Worm (Caenorhabditis elegans) whole organism, mixed stage, embryonic: ENCODE data around the gene jmjd-2.

Experiments
- M03D4.4 ChIP-seq: sonication (generic microtip); optimal IDR thresholded peaks from 2 replicates; lab custom pipeline; 2017; ENCODE audit warnings: mild to moderate bottlenecking, missing genetic modification characterization, missing compliant biosample characterization
- hlh-1 ChIP-seq: fragments of 150-350 bp; optimal IDR thresholded peaks from 2 replicates; lab custom pipeline; 2014; ENCODE audit warnings: missing biosample characterization, missing genetic modification reagents, missing genetic modification characterization
- mab-5 ChIP-seq: fragments of 150-350 bp; optimal IDR thresholded peaks from 2 replicates; lab custom pipeline; 2014; ENCODE audit warnings: missing biosample characterization, missing genetic modification characterization
- nhr-12 ChIP-seq: fragments of 150-350 bp; optimal IDR thresholded peaks from 2 replicates; lab custom pipeline; 2014; ENCODE audit warnings: missing biosample characterization, missing genetic modification characterization
- nhr-76 ChIP-seq: sonication (generic microtip); optimal IDR thresholded peaks from 2 replicates; lab custom pipeline; 2017; ENCODE audit warnings: missing biosample characterization, missing genetic modification characterization
- pha-4 ChIP-seq: fragments of 150-350 bp; optimal IDR thresholded peaks from 2 replicates; lab custom pipeline; 2018; ENCODE audit warnings: missing biosample characterization, missing genetic modification reagents, missing genetic modification characterization
- snpc-4 ChIP-seq: fragments of 150-350 bp; optimal IDR thresholded peaks from 2 replicates; lab custom pipeline; 2014; ENCODE audit warnings: missing biosample characterization, missing genetic modification characterization
- sptf-1 ChIP-seq: sonication (generic microtip); optimal IDR thresholded peaks from 2 replicates; lab custom pipeline; 2017; ENCODE audit warnings: mild to moderate bottlenecking, missing genetic modification characterization, moderate library complexity, missing compliant biosample characterization
- unc-62 ChIP-seq: fragments of 150-350 bp; optimal IDR thresholded peaks from 2 replicates; lab custom pipeline; 2014; ENCODE audit warnings: missing biosample characterization, missing genetic modification reagents, missing genetic modification characterization

DNA sequence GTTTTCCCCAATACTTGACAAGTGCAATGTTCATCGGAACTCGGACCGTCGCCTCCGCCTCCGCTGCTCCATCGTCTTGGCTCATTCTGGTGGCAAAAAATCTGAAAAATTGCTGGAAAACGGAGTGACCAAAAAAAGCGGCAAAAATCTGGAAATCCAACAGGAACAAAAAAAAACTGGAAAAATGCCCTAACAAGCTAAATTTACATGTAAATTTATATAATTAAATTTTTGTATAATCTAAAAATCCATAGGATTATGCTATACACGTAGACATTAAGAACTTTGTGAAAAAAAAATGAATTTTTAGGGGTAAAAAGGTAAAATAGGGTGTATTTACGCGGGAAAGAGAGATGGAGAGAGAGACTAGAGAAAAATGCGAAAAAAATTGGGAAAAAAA lies 17.2 kb downstream of the jmjd-2 start, which contains the start of gene Y48B6A.13:
- TF ChIP-seq hlh-1: no peak
- no peak for TF ChIP-seq snpc-4
- TF ChIP-seq unc-62 (GFP tag; lab: Kevin White, UChicago): no peak
- TF ChIP-seq nhr-12 (tag; lab: Kevin White, UChicago): no peak
- TF ChIP-seq sptf-1: no peak
- no peak for TF ChIP-seq pha-4 (tag; lab: Kevin White, UChicago)
- no peak for TF ChIP-seq nhr-76 (tag; lab: Kevin White, UChicago)
- no peak for TF ChIP-seq mab-5 (tag; lab: Kevin White, UChicago)
- no peak for TF ChIP-seq M03D4.4 (tag; lab: Kevin White, UChicago)
